Worm (Caenorhabditis elegans): ENCODE results near the gene aman-2.
A peak's percentile ranks its signal among the peaks of the same experiment; 100 is the strongest.

aman-2 gene

DNA sequence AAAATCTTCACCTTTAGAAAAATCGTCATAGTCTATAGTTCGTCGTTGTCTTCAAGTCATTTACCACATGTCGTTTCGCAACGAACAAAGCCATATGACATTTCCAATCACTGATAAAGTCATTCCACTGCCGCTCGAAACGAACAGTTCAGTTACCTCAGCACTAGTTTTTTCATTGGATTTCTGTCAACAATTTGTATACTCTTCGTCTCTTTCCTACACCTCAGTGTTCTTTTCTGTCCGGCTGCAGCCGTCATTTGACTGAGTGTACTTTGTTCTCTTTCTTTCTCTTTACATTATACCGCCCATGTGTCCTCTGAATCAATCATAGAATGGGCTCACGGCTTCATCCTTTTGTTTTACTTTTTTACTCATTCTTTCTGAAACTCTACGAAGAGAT is 11.8 kb downstream of the aman-2 start:
- TF ChIP-seq nfya-1 (tag; optimal IDR thresholded peaks at IDR 0.05; ENCODE audit: insufficient read depth) (peak; percentile 40), egl-27 (tag; optimal IDR thresholded peaks at IDR 0.05) (no peak), nhr-77 (tag; optimal IDR thresholded peaks at IDR 0.05) (no peak), R02D3.7 (tag; optimal IDR thresholded peaks at IDR 0.05) (no peak), elt-1 (tag; optimal IDR thresholded peaks at IDR 0.05) (no peak), egl-5 (tag; optimal IDR thresholded peaks at IDR 0.05) (no peak), lsy-12 (tag; optimal IDR thresholded peaks at IDR 0.05) (no peak), pha-4 (tag; optimal IDR thresholded peaks at IDR 0.05) (peak; percentile 88), ceh-28 (tag; optimal IDR thresholded peaks at IDR 0.05) (peak; percentile 2), nhr-43 (tag; optimal IDR thresholded peaks at IDR 0.05; ENCODE audit: poor library complexity, severe bottlenecking) (no peak), hmg-11 (tag; optimal IDR thresholded peaks at IDR 0.05) (peak; percentile 8), fkh-10 (GFP tag; optimal IDR thresholded peaks at IDR 0.05) (no peak), skn-1 (tag; optimal IDR thresholded peaks at IDR 0.05) (no peak), nhr-11 (tag; optimal IDR thresholded peaks at IDR 0.05) (no peak), ceh-82 (tag; optimal IDR thresholded peaks at IDR 0.05) (no peak), sea-2 (GFP tag; optimal IDR thresholded peaks at IDR 0.05) (no peak), ZK546.5 (tag; optimal IDR thresholded peaks at IDR 0.05) (no peak), nhr-12 (tag; optimal IDR thresholded peaks at IDR 0.05) (no peak), nhr-25 (tag; optimal IDR thresholded peaks at IDR 0.05) (no peak), ama-1 (optimal IDR thresholded peaks at IDR 0.05) (peak; percentile 75), nhr-28 (tag; optimal IDR thresholded peaks at IDR 0.05) (no peak), fkh-2 (tag; optimal IDR thresholded peaks at IDR 0.05) (no peak), jun-1 (tag; optimal IDR thresholded peaks at IDR 0.05) (peak; percentile 16), ceh-9 (tag; optimal IDR thresholded peaks at IDR 0.05) (no peak), nhr-23 (tag; optimal IDR thresholded peaks at IDR 0.05) (no peak), nhr-76 (tag; optimal IDR thresholded peaks at IDR 0.05) (no peak), fos-1 (tag; optimal IDR thresholded peaks at IDR 0.05) (no peak), daf-12 (tag; optimal IDR thresholded peaks at IDR 0.05) (no peak), pqm-1 (tag; optimal IDR thresholded peaks at IDR 0.05) (peak; percentile 34), unc-39 (tag; optimal IDR thresholded peaks at IDR 0.05) (no peak), lin-39 (tag; optimal IDR thresholded peaks at IDR 0.05) (peak; percentile 59), lin-15B (tag; optimal IDR thresholded peaks at IDR 0.05) (no peak), ztf-11 (tag; optimal IDR thresholded peaks at IDR 0.05) (no peak), mdl-1 (tag; optimal IDR thresholded peaks at IDR 0.05) (no peak), nhr-237 (tag; optimal IDR thresholded peaks at IDR 0.05) (no peak), mml-1 (tag; optimal IDR thresholded peaks at IDR 0.05) (no peak), eor-1 (tag; optimal IDR thresholded peaks at IDR 0.05) (no peak), elt-2 (tag; optimal IDR thresholded peaks at IDR 0.05) (peak; percentile 84), nhr-67 (tag; optimal IDR thresholded peaks at IDR 0.05) (no peak), elt-3 (tag; optimal IDR thresholded peaks at IDR 0.05) (no peak), unc-62 (GFP tag; optimal IDR thresholded peaks at IDR 0.05) (no peak), snpc-4 (tag; optimal IDR thresholded peaks at IDR 0.05) (peak; percentile 75), aly-2 (tag; optimal IDR thresholded peaks at IDR 0.05) (no peak), tbx-2 (tag; optimal IDR thresholded peaks at IDR 0.05) (no peak), zag-1 (tag; optimal IDR thresholded peaks at IDR 0.05) (no peak), ceh-16 (tag; optimal IDR thresholded peaks at IDR 0.05) (no peak), ztf-4 (tag; optimal IDR thresholded peaks at IDR 0.05) (no peak)

ce11 chrV:11919639-11920038 is 13.4 kb downstream of the aman-2 start:
- no peak for TF ChIP-seq aly-2 (tag; optimal IDR thresholded peaks at IDR 0.05)
- no peak for TF ChIP-seq ztf-4 (tag; optimal IDR thresholded peaks at IDR 0.05)
- TF ChIP-seq unc-62 (GFP tag; optimal IDR thresholded peaks at IDR 0.05) = no peak
- TF ChIP-seq daf-12 (tag; optimal IDR thresholded peaks at IDR 0.05) = no peak
- TF ChIP-seq mdl-1 (tag; optimal IDR thresholded peaks at IDR 0.05) = no peak
- TF ChIP-seq nhr-25 (tag; optimal IDR thresholded peaks at IDR 0.05) = no peak
- no peak for TF ChIP-seq unc-39 (tag; optimal IDR thresholded peaks at IDR 0.05)
- TF ChIP-seq nhr-67 (tag; optimal IDR thresholded peaks at IDR 0.05) = no peak
- no peak for TF ChIP-seq pha-4 (tag; optimal IDR thresholded peaks at IDR 0.05)
- no peak for TF ChIP-seq nhr-28 (tag; optimal IDR thresholded peaks at IDR 0.05)
- no peak for TF ChIP-seq lsy-12 (tag; optimal IDR thresholded peaks at IDR 0.05)
- TF ChIP-seq fkh-10 (GFP tag; optimal IDR thresholded peaks at IDR 0.05) = no peak
- TF ChIP-seq jun-1 (tag; optimal IDR thresholded peaks at IDR 0.05) = no peak
